Worm (Caenorhabditis elegans): ENCODE data around the gene ZK938.12.

DNA sequence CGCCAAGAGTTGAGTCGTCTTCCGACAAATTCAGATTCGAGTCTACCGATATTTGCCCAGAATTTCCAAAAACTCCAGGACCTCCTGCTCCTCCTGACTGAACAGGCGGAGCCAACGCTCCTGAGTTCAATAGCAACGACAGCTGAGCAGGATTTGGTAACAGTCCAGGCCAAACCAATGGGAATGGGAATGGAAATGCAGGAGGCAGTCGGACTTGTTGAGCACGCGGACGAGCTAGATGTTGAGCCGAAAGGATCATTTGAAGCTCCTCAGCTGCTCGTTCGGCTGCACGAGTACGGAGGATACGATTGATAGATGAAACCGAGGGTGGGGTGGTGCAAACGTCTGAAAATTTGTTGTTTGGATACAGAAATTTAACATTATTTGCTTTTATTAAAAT is 4.2 kb upstream of the ZK938.12 start:
- no peak for TF ChIP-seq elt-1 (tag; optimal IDR thresholded peaks at IDR 0.05)
- no peak for TF ChIP-seq elt-3 (tag; optimal IDR thresholded peaks at IDR 0.05)
- no peak for TF ChIP-seq nhr-12 (tag; optimal IDR thresholded peaks at IDR 0.05)
- no peak for TF ChIP-seq unc-62 (GFP tag; optimal IDR thresholded peaks at IDR 0.05)
- TF ChIP-seq unc-55 (GFP tag; optimal IDR thresholded peaks at IDR 0.05), result no peak
- no peak for TF ChIP-seq nhr-237 (tag; optimal IDR thresholded peaks at IDR 0.05)

All from whole organism, L2 larva.